Worm (Caenorhabditis elegans): ENCODE measurements around the gene T23B7.3.

DNA sequence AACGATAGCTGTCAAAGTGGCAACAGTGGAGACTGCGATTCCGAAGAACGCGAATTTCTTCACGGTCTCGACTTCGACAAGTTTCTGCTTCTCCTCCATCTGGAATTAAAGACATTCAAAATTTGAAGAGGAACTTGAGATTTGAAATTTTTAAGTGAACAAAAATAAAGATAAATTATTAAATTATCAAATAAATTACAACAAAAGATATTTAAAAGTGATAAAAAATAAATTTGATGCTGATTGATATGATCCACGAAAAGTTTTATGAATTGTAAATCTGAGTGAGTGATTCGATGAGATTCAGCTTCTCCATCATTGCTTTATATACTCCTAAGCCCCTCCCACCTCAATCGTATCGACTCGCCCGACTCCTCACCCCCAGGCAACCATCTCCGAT is 17.5 kb downstream of the T23B7.3 start, which contains the start of gene col-17:
- TF ChIP-seq unc-62 (GFP tag; optimal IDR thresholded peaks at IDR 0.05) = no peak
- no peak for TF ChIP-seq ces-1 (GFP tag; optimal IDR thresholded peaks at IDR 0.05)
- no peak for TF ChIP-seq ham-2 (GFP tag; optimal IDR thresholded peaks at IDR 0.05)
- no peak for TF ChIP-seq lsy-2 (tag; optimal IDR thresholded peaks at IDR 0.05)
- TF ChIP-seq zip-8 (tag; optimal IDR thresholded peaks at IDR 0.05) = no peak
- TF ChIP-seq nhr-237 (tag; optimal IDR thresholded peaks at IDR 0.05) = no peak
- no peak for TF ChIP-seq hlh-1 (tag; optimal IDR thresholded peaks at IDR 0.05)
- no peak for TF ChIP-seq mab-5 (tag; optimal IDR thresholded peaks at IDR 0.05)
- no peak for TF ChIP-seq nhr-12 (tag; optimal IDR thresholded peaks at IDR 0.05)
- TF ChIP-seq sptf-1 (tag; optimal IDR thresholded peaks at IDR 0.05) = no peak

Measured in whole organism, mixed stage, embryonic.